Worm (Caenorhabditis elegans): ENCODE measurements around the gene Y38C1AA.12.

ce11 chrIV:172990-173389 lies 19.1 kb upstream of the Y38C1AA.12 start:
- no peak for TF ChIP-seq ama-1 (optimal IDR thresholded peaks at IDR 0.05)
- no peak for TF ChIP-seq snu-23 (GFP tag; optimal IDR thresholded peaks at IDR 0.05)
- TF ChIP-seq ztf-4 (tag; optimal IDR thresholded peaks at IDR 0.05), result no peak
- no peak for TF ChIP-seq lin-15B (tag; optimal IDR thresholded peaks at IDR 0.05)
- TF ChIP-seq ceh-88 (GFP tag; IDR thresholded peaks at IDR 0.05), result no peak
- no peak for TF ChIP-seq lin-39 (tag; optimal IDR thresholded peaks at IDR 0.05)
- TF ChIP-seq fos-1 (tag; optimal IDR thresholded peaks at IDR 0.05), result no peak
- TF ChIP-seq tbx-2 (tag; optimal IDR thresholded peaks at IDR 0.05), result no peak
- no peak for TF ChIP-seq nhr-12 (tag; optimal IDR thresholded peaks at IDR 0.05)
- no peak for TF ChIP-seq nhr-76 (tag; optimal IDR thresholded peaks at IDR 0.05)
- no peak for TF ChIP-seq egl-27 (tag; optimal IDR thresholded peaks at IDR 0.05)
- no peak for TF ChIP-seq mep-1 (tag; optimal IDR thresholded peaks at IDR 0.05)
